Fruit fly (Drosophila melanogaster) whole organism, pupa: ENCODE data around the gene CG8925.

Experiments
- CG10348 ChIP-seq: fragments of 200-800 bp; sonication (Bioruptor generic); IDR thresholded peaks from 2 replicates; pipeline ENCODE4 v1.3.6; 2022; ENCODE audit warnings: missing biosample characterization, missing genetic modification characterization
- CG14655 ChIP-seq: fragments of 200-800 bp; sonication (Bioruptor generic); optimal IDR thresholded peaks from 3 replicates; lab custom pipeline; 2017; ENCODE audit warnings: mild to moderate bottlenecking, missing biosample characterization, missing genetic modification reagents, missing genetic modification characterization
- CG8159 ChIP-seq: fragments of 200-800 bp; sonication (Bioruptor generic); optimal IDR thresholded peaks from 3 replicates; lab custom pipeline; 2018; ENCODE audit warnings: missing biosample characterization, mild to moderate bottlenecking, missing genetic modification characterization, moderate library complexity
- EcR ChIP-seq: fragments of 200-800 bp; sonication (Bioruptor generic); optimal IDR thresholded peaks from 3 replicates; lab custom pipeline; 2019; ENCODE audit warnings: missing biosample characterization, missing genetic modification characterization, mild to moderate bottlenecking, moderate library complexity, missing genetic modification reagents
- Pif1B ChIP-seq: fragments of 200-800 bp; sonication (Bioruptor generic); optimal IDR thresholded peaks from 3 replicates; lab custom pipeline; 2016; ENCODE audit warnings: missing biosample characterization, missing genetic modification characterization

dm6 chr3R:16156032-16156431 lies 15.8 kb upstream of the CG8925 start:
- TF ChIP-seq CG14655 (no peak), EcR (no peak), CG10348 (GFP tag; lab: Robert Waterston, UW) (no peak), CG8159 (tag; lab: Kevin White, UChicago) (no peak), Pif1B (GFP tag; lab: Kevin White, UChicago) (no peak)
